Worm (Caenorhabditis elegans): ENCODE data around the gene crh-1.

crh-1 gene

DNA sequence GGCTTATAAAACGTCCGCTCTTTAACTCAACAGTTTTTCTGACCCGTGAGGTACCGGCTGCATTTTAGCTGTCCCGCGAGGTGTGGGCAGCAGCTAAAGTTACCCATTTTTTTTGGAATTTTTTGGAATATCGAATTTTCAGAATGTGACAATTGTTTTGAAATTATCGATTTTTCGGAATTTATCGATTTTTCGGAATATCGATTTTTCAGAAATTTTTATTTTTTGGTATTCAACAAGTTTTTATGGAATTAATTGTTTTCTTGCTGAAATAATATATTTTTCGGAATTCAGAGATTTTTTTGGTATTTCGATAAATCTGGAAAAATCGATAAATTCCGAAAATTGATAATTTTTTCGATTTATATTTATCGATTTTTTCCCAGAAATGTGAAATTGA, 75.4 kb downstream of the crh-1 start:
- TF ChIP-seq pat-9 (tag; optimal IDR thresholded peaks at IDR 0.05) (no peak), ceh-48 (tag; optimal IDR thresholded peaks at IDR 0.05) (peak; percentile 39)

DNA sequence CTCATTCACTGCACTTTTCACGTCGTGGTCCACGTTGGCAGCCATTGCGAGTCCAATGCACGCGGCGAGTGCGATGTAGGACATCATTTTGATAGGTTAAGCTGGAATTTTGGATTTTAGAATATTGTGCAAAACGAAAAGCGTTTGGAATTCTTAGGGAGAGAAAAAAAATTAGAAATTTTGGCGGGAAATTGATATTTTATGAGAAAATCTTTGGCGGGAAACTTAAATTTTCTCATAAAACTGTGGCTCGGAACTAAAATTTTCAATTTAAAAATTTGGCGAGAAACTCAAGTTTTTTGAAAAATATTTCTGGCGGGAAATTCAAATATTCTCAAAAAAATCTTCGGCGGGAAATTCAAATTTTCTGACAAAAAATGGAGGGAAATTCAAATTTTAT, 80.0 kb downstream of the crh-1 start, which contains the start of gene sup-1:
Gene sup-1, minus strand, starts transcription at position 101 of the 400 bp plus-strand sequence.
- TF ChIP-seq hlh-13 (GFP tag; optimal IDR thresholded peaks at IDR 0.05) (no peak), pag-3 (tag; optimal IDR thresholded peaks at IDR 0.05; ENCODE audit: borderline replicate concordance) (no peak), ceh-22 (tag; optimal IDR thresholded peaks at IDR 0.05) (no peak), ceh-24 (tag; optimal IDR thresholded peaks at IDR 0.05) (no peak), ets-4 (tag; optimal IDR thresholded peaks at IDR 0.05) (no peak), mec-3 (tag; optimal IDR thresholded peaks at IDR 0.05; ENCODE audit: borderline replicate concordance) (no peak), fkh-10 (GFP tag; optimal IDR thresholded peaks at IDR 0.05) (no peak), ztf-16 (tag; optimal IDR thresholded peaks at IDR 0.05) (no peak), madf-2 (tag; optimal IDR thresholded peaks at IDR 0.05) (no peak), hlh-15 (tag; optimal IDR thresholded peaks at IDR 0.05) (no peak)

DNA sequence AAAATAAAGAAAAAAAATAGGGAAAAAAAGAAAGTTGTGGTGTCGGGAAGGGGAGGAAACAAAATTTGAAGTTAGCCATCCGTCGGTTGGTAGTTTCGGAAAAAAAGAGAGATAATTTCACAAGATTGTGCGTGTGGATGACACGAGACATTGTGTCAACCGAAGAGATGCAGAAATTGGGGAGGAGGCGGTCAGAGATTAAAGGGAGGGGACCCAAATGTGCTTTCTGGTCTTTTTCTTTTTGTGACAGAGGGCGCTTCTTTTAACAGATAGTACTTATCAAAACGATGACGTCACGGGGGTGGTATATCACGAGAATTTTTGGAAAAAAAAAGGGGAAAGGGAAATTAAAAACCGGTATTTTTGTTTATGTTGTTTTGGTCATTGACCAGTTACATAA, 80.9 kb downstream of the crh-1 start:
- TF ChIP-seq ceh-45 (GFP tag; IDR thresholded peaks at IDR 0.05) (no peak), sdc-2 (tag; optimal IDR thresholded peaks at IDR 0.05) (no peak), nfya-1 (tag; optimal IDR thresholded peaks at IDR 0.05) (peak; percentile 11), ceh-18 (tag; optimal IDR thresholded peaks at IDR 0.05) (peak; percentile 24), fax-1 (tag; optimal IDR thresholded peaks at IDR 0.05) (no peak), hlh-6 (tag; optimal IDR thresholded peaks at IDR 0.05) (no peak), rnt-1 (tag; optimal IDR thresholded peaks at IDR 0.05) (no peak), ama-1 (optimal IDR thresholded peaks at IDR 0.05) (no peak), ets-4 (tag; optimal IDR thresholded peaks at IDR 0.05) (no peak)

- TF ChIP-seq tbx-2 (tag; optimal IDR thresholded peaks at IDR 0.05) (no peak), C08G9.2 (tag; optimal IDR thresholded peaks at IDR 0.05) (no peak), unc-86 (tag; optimal IDR thresholded peaks at IDR 0.05) (no peak), npax-4 (tag; optimal IDR thresholded peaks at IDR 0.05) (no peak), pqm-1 (tag; optimal IDR thresholded peaks at IDR 0.05) (no peak)
Measured at ce11 chrIII:11740868-11741267, 83.3 kb downstream of the crh-1 start.

- TF ChIP-seq unc-3 (GFP tag; conservative IDR thresholded peaks at IDR 0.05) (no peak), unc-3 (tag; optimal IDR thresholded peaks at IDR 0.05) (no peak), C08G9.2 (tag; optimal IDR thresholded peaks at IDR 0.05) (no peak), dmd-4 (tag; optimal IDR thresholded peaks at IDR 0.05; ENCODE audit: borderline replicate concordance) (no peak), syd-9 (tag; optimal IDR thresholded peaks at IDR 0.05) (no peak), sdc-2 (tag; optimal IDR thresholded peaks at IDR 0.05) (no peak), nfya-1 (tag; optimal IDR thresholded peaks at IDR 0.05) (no peak), che-1 (tag; optimal IDR thresholded peaks at IDR 0.05) (no peak), elt-4 (tag; optimal IDR thresholded peaks at IDR 0.05) (no peak)
Measured at ce11 chrIII:11742191-11742590, 84.6 kb downstream of the crh-1 start.

Data from whole organism, late embryonic.